Fruit fly (Drosophila melanogaster) whole organism, prepupa: ENCODE measurements around the gene CG9328.

Source experiments
- CG10631 ChIP-seq: fragments of 200-800 bp; sonication (Bioruptor generic); optimal IDR thresholded peaks from 2 replicates; lab custom pipeline; 2016; ENCODE audit warnings: missing biosample characterization, missing genetic modification characterization
- CG10669 ChIP-seq: fragments of 200-800 bp; sonication (Bioruptor generic); optimal IDR thresholded peaks from 3 replicates; lab custom pipeline; 2018; ENCODE audit warnings: missing biosample characterization, mild to moderate bottlenecking, missing genetic modification characterization, moderate library complexity
- CG11762 ChIP-seq: fragments of 200-800 bp; sonication (Bioruptor generic); optimal IDR thresholded peaks from 3 replicates; lab custom pipeline; 2016; ENCODE audit warnings: missing biosample characterization, missing genetic modification characterization; ENCODE audit not compliant: insufficient read depth
- CG11902 ChIP-seq: fragments of 200-800 bp; sonication (Bioruptor generic); optimal IDR thresholded peaks from 3 replicates; lab custom pipeline; 2016; ENCODE audit warnings: missing biosample characterization, missing genetic modification characterization
- CG15336 ChIP-seq: fragments of 200-800 bp; sonication (Bioruptor generic); IDR thresholded peaks from 2 replicates; pipeline ENCODE4 v1.3.6; 2022; ENCODE audit warnings: missing biosample characterization, missing genetic modification characterization
- CG16779 ChIP-seq: fragments of 200-800 bp; sonication (Bioruptor generic); optimal IDR thresholded peaks from 3 replicates; lab custom pipeline; 2017; ENCODE audit warnings: missing biosample characterization, mild to moderate bottlenecking, missing genetic modification characterization
- CG31627 ChIP-seq: fragments of 200-800 bp; sonication (Bioruptor generic); optimal IDR thresholded peaks from 3 replicates; lab custom pipeline; 2016; ENCODE audit warnings: missing biosample characterization, missing genetic modification characterization
- CG32006 ChIP-seq: fragments of 200-800 bp; sonication (Bioruptor generic); optimal IDR thresholded peaks from 3 replicates; lab custom pipeline; 2017; ENCODE audit warnings: missing biosample characterization, mild to moderate bottlenecking, missing genetic modification characterization
- CG34406 ChIP-seq: fragments of 200-800 bp; sonication (Bioruptor generic); optimal IDR thresholded peaks from 3 replicates; lab custom pipeline; 2016; ENCODE audit warnings: missing biosample characterization, missing genetic modification characterization
- CG3919 ChIP-seq: fragments of 200-800 bp; sonication (Bioruptor generic); optimal IDR thresholded peaks from 3 replicates; lab custom pipeline; 2016; ENCODE audit warnings: missing biosample characterization, missing genetic modification characterization
- CG4318 ChIP-seq: fragments of 200-800 bp; sonication (Bioruptor generic); optimal IDR thresholded peaks from 3 replicates; lab custom pipeline; 2017; ENCODE audit warnings: missing biosample characterization, mild to moderate bottlenecking, missing genetic modification characterization
- CG6163 ChIP-seq: fragments of 200-800 bp; sonication (Bioruptor generic); IDR thresholded peaks from 3 replicates; pipeline ENCODE4 v1.3.6; 2022; ENCODE audit warnings: missing biosample characterization, missing genetic modification characterization
- CG6276 ChIP-seq: fragments of 200-800 bp; sonication (Bioruptor generic); optimal IDR thresholded peaks from 2 replicates; lab custom pipeline; 2017; ENCODE audit warnings: missing biosample characterization, mild to moderate bottlenecking, missing genetic modification characterization
- CG6854 ChIP-seq: fragments of 200-800 bp; sonication (Bioruptor generic); optimal IDR thresholded peaks from 2 replicates; lab custom pipeline; 2017; ENCODE audit warnings: missing biosample characterization, mild to moderate bottlenecking, missing genetic modification characterization
- CG7368 ChIP-seq: fragments of 200-800 bp; sonication (Bioruptor generic); optimal IDR thresholded peaks from 3 replicates; lab custom pipeline; 2016; ENCODE audit warnings: missing biosample characterization, missing genetic modification characterization
- CG8119 ChIP-seq: fragments of 200-800 bp; sonication (Bioruptor generic); IDR thresholded peaks from 3 replicates; pipeline ENCODE4 v1.3.6; 2022; ENCODE audit warnings: missing biosample characterization, missing genetic modification characterization
- CG8319 ChIP-seq: fragments of 200-800 bp; sonication (Bioruptor generic); optimal IDR thresholded peaks from 3 replicates; lab custom pipeline; 2016; ENCODE audit warnings: missing biosample characterization, missing genetic modification characterization
- CG8632 ChIP-seq: fragments of 200-800 bp; sonication (Bioruptor generic); optimal IDR thresholded peaks from 3 replicates; lab custom pipeline; 2016; ENCODE audit warnings: missing biosample characterization, missing genetic modification characterization
- Eip75B ChIP-seq: fragments of 200-800 bp; sonication (Bioruptor generic); optimal IDR thresholded peaks from 3 replicates; lab custom pipeline; 2016; ENCODE audit warnings: missing biosample characterization, missing genetic modification characterization
- Eip78C ChIP-seq: fragments of 200-800 bp; sonication (Bioruptor generic); peaks from one replicate; lab custom pipeline; 2016; ENCODE audit warnings: missing biosample characterization, missing genetic modification characterization
- Eip93F ChIP-seq: fragments of 200-800 bp; sonication (Bioruptor generic); optimal IDR thresholded peaks from 2 replicates; lab custom pipeline; 2016; ENCODE audit warnings: missing biosample characterization, mild to moderate bottlenecking, missing genetic modification characterization
- Ets96B ChIP-seq: fragments of 200-800 bp; optimal IDR thresholded peaks from 2 replicates; lab custom pipeline; 2019; ENCODE audit warnings: missing biosample characterization, mild to moderate bottlenecking, missing genetic modification characterization, moderate library complexity
- Gug ChIP-seq: fragments of 200-800 bp; sonication (Bioruptor generic); IDR thresholded peaks from 2 replicates; pipeline ENCODE4 v1.3.6; 2022; ENCODE audit warnings: missing biosample characterization, missing genetic modification characterization
- Hr38 ChIP-seq: sonication (Bioruptor generic); optimal IDR thresholded peaks from 2 replicates; lab custom pipeline; 2016; ENCODE audit warnings: missing biosample characterization, missing genetic modification characterization
- Hr39 ChIP-seq: fragments of 200-800 bp; sonication (Bioruptor generic); optimal IDR thresholded peaks from 2 replicates; lab custom pipeline; 2016; ENCODE audit warnings: missing biosample characterization, missing genetic modification characterization
- Hr4 ChIP-seq: fragments of 200-800 bp; sonication (Bioruptor generic); optimal IDR thresholded peaks from 3 replicates; lab custom pipeline; 2016; ENCODE audit warnings: missing biosample characterization, missing genetic modification characterization
- Lpt ChIP-seq: fragments of 200-800 bp; sonication (Bioruptor generic); optimal IDR thresholded peaks from 3 replicates; lab custom pipeline; 2016; ENCODE audit warnings: missing biosample characterization, missing genetic modification characterization
- Met ChIP-seq: fragments of 200-800 bp; sonication (Bioruptor generic); optimal IDR thresholded peaks from 3 replicates; lab custom pipeline; 2016; ENCODE audit warnings: missing biosample characterization, missing genetic modification characterization
- OdsH ChIP-seq: fragments of 200-800 bp; sonication (Bioruptor generic); optimal IDR thresholded peaks from 3 replicates; lab custom pipeline; 2016; ENCODE audit warnings: missing biosample characterization, missing genetic modification characterization
- Sox102F ChIP-seq: fragments of 200-800 bp; sonication (Bioruptor generic); optimal IDR thresholded peaks from 2 replicates; lab custom pipeline; 2016; ENCODE audit warnings: missing biosample characterization, mild to moderate bottlenecking, missing genetic modification characterization
- Sox14 ChIP-seq: fragments of 200-800 bp; sonication (Bioruptor generic); optimal IDR thresholded peaks from 3 replicates; lab custom pipeline; 2016; ENCODE audit warnings: missing biosample characterization, missing genetic modification characterization
- achi ChIP-seq: fragments of 200-800 bp; sonication (Bioruptor generic); optimal IDR thresholded peaks from 3 replicates; lab custom pipeline; 2016; ENCODE audit warnings: missing biosample characterization, missing genetic modification characterization
- dac ChIP-seq: fragments of 200-800 bp; sonication (Bioruptor generic); optimal IDR thresholded peaks from 2 replicates; lab custom pipeline; 2017; ENCODE audit warnings: missing biosample characterization, mild to moderate bottlenecking, missing genetic modification characterization
- dsx ChIP-seq: fragments of 200-800 bp; optimal IDR thresholded peaks from 3 replicates; lab custom pipeline; 2019; ENCODE audit warnings: missing biosample characterization, mild to moderate bottlenecking, missing genetic modification characterization, moderate library complexity; ENCODE audit not compliant: poor library complexity, severe bottlenecking
- eg ChIP-seq: fragments of 200-800 bp; sonication (Bioruptor generic); IDR thresholded peaks from 3 replicates; pipeline ENCODE4 v1.3.6; 2022; ENCODE audit warnings: missing biosample characterization, missing genetic modification characterization
- esn ChIP-seq: fragments of 200-800 bp; sonication (Bioruptor generic); optimal IDR thresholded peaks from 2 replicates; lab custom pipeline; 2016; ENCODE audit warnings: missing biosample characterization, mild to moderate bottlenecking, missing genetic modification characterization, moderate library complexity
- fd59A ChIP-seq: fragments of 200-800 bp; sonication (Bioruptor generic); optimal IDR thresholded peaks from 2 replicates; lab custom pipeline; 2017; ENCODE audit warnings: missing biosample characterization, mild to moderate bottlenecking, missing genetic modification characterization, missing genetic modification reagents
- fd85E ChIP-seq: fragments of 200-800 bp; sonication (Bioruptor generic); optimal IDR thresholded peaks from 3 replicates; lab custom pipeline; 2016; ENCODE audit warnings: missing biosample characterization, missing genetic modification characterization
- fkh ChIP-seq: fragments of 200-800 bp; sonication (Bioruptor generic); optimal IDR thresholded peaks from 3 replicates; lab custom pipeline; 2017; ENCODE audit warnings: missing biosample characterization, mild to moderate bottlenecking, missing genetic modification characterization, moderate library complexity
- net ChIP-seq: fragments of 200-800 bp; sonication (Bioruptor generic); optimal IDR thresholded peaks from 3 replicates; lab custom pipeline; 2016; ENCODE audit warnings: missing biosample characterization, missing genetic modification characterization
- pdm3 ChIP-seq: fragments of 200-800 bp; sonication (Bioruptor generic); optimal IDR thresholded peaks from 3 replicates; lab custom pipeline; 2016; ENCODE audit warnings: missing biosample characterization, missing genetic modification characterization
- salr ChIP-seq, 2 experiments: fragments of 200-800 bp; sonication (Bioruptor generic); optimal IDR thresholded peaks; 3 replicates each; lab custom pipeline; 2016 to 2018; ENCODE audit warnings: missing biosample characterization in 2 of 2, missing genetic modification characterization in 2 of 2, mild to moderate bottlenecking in 1 of 2
- spab ChIP-seq: fragments of 200-800 bp; sonication (Bioruptor generic); optimal IDR thresholded peaks from 2 replicates; lab custom pipeline; 2017; ENCODE audit warnings: missing biosample characterization, mild to moderate bottlenecking, missing genetic modification characterization, missing genetic modification reagents
- ss ChIP-seq, 2 experiments: fragments of 200-800 bp; sonication (Bioruptor generic); optimal IDR thresholded peaks; 2 replicates in 1 of 2; 3 replicates in 1 of 2; lab custom pipeline; 2017 to 2018; ENCODE audit warnings: mild to moderate bottlenecking in 2 of 2, missing biosample characterization in 2 of 2, missing genetic modification characterization in 2 of 2, moderate library complexity in 1 of 2
- svp ChIP-seq: fragments of 200-800 bp; sonication (Bioruptor generic); peaks from one replicate; lab custom pipeline; 2016; ENCODE audit warnings: missing biosample characterization, missing genetic modification characterization
- topi ChIP-seq: fragments of 200-800 bp; sonication (Bioruptor generic); optimal IDR thresholded peaks from 3 replicates; lab custom pipeline; 2016; ENCODE audit warnings: missing biosample characterization, missing genetic modification characterization

CG9328 gene

dm6 chr2L:20798351-20798777 lies 849 bp downstream of the CG9328 start (continued):
- peak; percentile 12 for TF ChIP-seq CG6276
- no peak for TF ChIP-seq CG8319 (GFP tag; lab: Kevin White, UChicago)
- no peak for TF ChIP-seq CG10669 (GFP tag; lab: Kevin White, UChicago)
- TF ChIP-seq Ets96B: no peak
- no peak for TF ChIP-seq salr (GFP tag; optimal IDR thresholded peaks at IDR 0.05; lab: Kevin White, UChicago)
- TF ChIP-seq CG7368: no peak
- TF ChIP-seq Hr39 (GFP tag; lab: Kevin White, UChicago): no peak
- TF ChIP-seq Eip93F (GFP tag; lab: Kevin White, UChicago): no peak
- peak; percentile 48 to 62 for TF ChIP-seq ss (GFP tag; optimal IDR thresholded peaks at IDR 0.05; lab: Kevin White, UChicago)
- no peak for TF ChIP-seq OdsH (GFP tag; lab: Kevin White, UChicago)
- TF ChIP-seq CG10631 (GFP tag; lab: Kevin White, UChicago): no peak
- peak; percentile 55 for TF ChIP-seq svp
- peak; percentile 2 for TF ChIP-seq pdm3 (GFP tag; lab: Kevin White, UChicago)
- no peak for TF ChIP-seq CG11902 (GFP tag; lab: Kevin White, UChicago)
- TF ChIP-seq eg: no peak
- TF ChIP-seq Gug: no peak
- no peak for TF ChIP-seq CG3919
- TF ChIP-seq Lpt (GFP tag; lab: Kevin White, UChicago): peak; percentile 4
- no peak for TF ChIP-seq Met
- TF ChIP-seq Hr38 (GFP tag; lab: Kevin White, UChicago): no peak
- no peak for TF ChIP-seq CG8119 (GFP tag; lab: Robert Waterston, UW)
- peak; percentile 23 for TF ChIP-seq Eip78C
- TF ChIP-seq CG32006: no peak
- TF ChIP-seq Hr4 (GFP tag; lab: Kevin White, UChicago): no peak
- TF ChIP-seq, all 60 proteins: peak for 15

- TF ChIP-seq fkh (GFP tag; lab: Kevin White, UChicago): peak; percentile 61
- peak; percentile 50 for TF ChIP-seq CG4318
- TF ChIP-seq eg: peak; percentile 78
- peak; percentile 97 for TF ChIP-seq Ets96B
- TF ChIP-seq salr (GFP tag; optimal IDR thresholded peaks at IDR 0.05; lab: Kevin White, UChicago): peak; percentile 82 to 97
- TF ChIP-seq CG10669 (GFP tag; lab: Kevin White, UChicago): peak; percentile 97
- peak; percentile 96 for TF ChIP-seq CG6163 (GFP tag; lab: Robert Waterston, UW)
- peak; percentile 65 for TF ChIP-seq CG15336 (GFP tag; lab: Robert Waterston, UW)
- peak; percentile 98 for TF ChIP-seq Hr39 (GFP tag; lab: Kevin White, UChicago)
- TF ChIP-seq CG34406 (GFP tag; lab: Kevin White, UChicago): peak; percentile 93
- TF ChIP-seq CG7368: peak; percentile 93
- peak; percentile 96 for TF ChIP-seq dsx (GFP tag; lab: Kevin White, UChicago)
- peak; percentile 94 for TF ChIP-seq CG8319 (GFP tag; lab: Kevin White, UChicago)
- peak; percentile 98 for TF ChIP-seq spab
- TF ChIP-seq CG6276: peak; percentile 71
- TF ChIP-seq Eip78C: peak; percentile 99
- peak; percentile 93 for TF ChIP-seq achi (GFP tag; lab: Kevin White, UChicago)
- peak; percentile 98 for TF ChIP-seq esn (GFP tag; lab: Kevin White, UChicago)
- peak; percentile 61 for TF ChIP-seq Gug
- peak; percentile 98 for TF ChIP-seq Sox102F
- TF ChIP-seq Hr4 (GFP tag; lab: Kevin White, UChicago): peak; percentile 81
- peak; percentile 92 for TF ChIP-seq CG11762 (GFP tag; lab: Kevin White, UChicago)
- peak; percentile 93 for TF ChIP-seq CG8632
- TF ChIP-seq ss (GFP tag; optimal IDR thresholded peaks at IDR 0.05; lab: Kevin White, UChicago): peak; percentile 96 to 98
- TF ChIP-seq Sox14 (GFP tag; lab: Kevin White, UChicago): peak; percentile 97
- TF ChIP-seq CG31627 (GFP tag; lab: Kevin White, UChicago): peak; percentile 98
- TF ChIP-seq fd85E: peak; percentile 79
- TF ChIP-seq net (GFP tag; lab: Kevin White, UChicago): peak; percentile 93
- peak; percentile 77 for TF ChIP-seq CG16779 (tag; lab: Kevin White, UChicago)
- TF ChIP-seq topi: peak; percentile 97
- peak; percentile 96 for TF ChIP-seq fd59A (GFP tag; lab: Kevin White, UChicago)
- peak; percentile 82 for TF ChIP-seq Lpt (GFP tag; lab: Kevin White, UChicago)
- peak; percentile 91 for TF ChIP-seq CG6854 (GFP tag; lab: Kevin White, UChicago)
- TF ChIP-seq pdm3 (GFP tag; lab: Kevin White, UChicago): peak; percentile 95
- TF ChIP-seq dac (GFP tag; lab: Kevin White, UChicago): peak; percentile 38
- TF ChIP-seq CG11902 (GFP tag; lab: Kevin White, UChicago): peak; percentile 90
- TF ChIP-seq CG32006: peak; percentile 79
- TF ChIP-seq Eip75B (GFP tag; lab: Kevin White, UChicago): peak; percentile 97
These were observed 2.7 kb downstream of the CG9328 start for dm6 chr2L:20799991-20800897.
